Worm (Caenorhabditis elegans) whole organism, late embryonic: ENCODE measurements around the gene dmsr-8.

Experiments used
- ama-1 ChIP-seq: fragments of 150-350 bp; optimal IDR thresholded peaks from 2 replicates; lab custom pipeline; 2014
- ceh-19 ChIP-seq: fragments of 200-800 bp; sonication (Bioruptor generic); optimal IDR thresholded peaks from 2 replicates; lab custom pipeline; 2018; ENCODE audit warnings: mild to moderate bottlenecking, missing genetic modification characterization, missing compliant biosample characterization
- ceh-48 ChIP-seq: sonication (generic microtip); optimal IDR thresholded peaks from 2 replicates; lab custom pipeline; 2016; ENCODE audit warnings: missing genetic modification characterization, inconsistent platforms, missing compliant biosample characterization
- dve-1 ChIP-seq: sonication (generic microtip); optimal IDR thresholded peaks from 2 replicates; lab custom pipeline; 2017; ENCODE audit warnings: antibody characterized with exemption, mild to moderate bottlenecking, missing genetic modification characterization, missing compliant biosample characterization
- eyg-1 ChIP-seq: sonication (generic microtip); optimal IDR thresholded peaks from 2 replicates; lab custom pipeline; 2016; ENCODE audit warnings: missing genotype, missing genetic modification characterization, missing compliant biosample characterization
- lin-11 ChIP-seq: fragments of 200-800 bp; sonication (Bioruptor generic); optimal IDR thresholded peaks from 2 replicates; lab custom pipeline; 2018; ENCODE audit warnings: mild to moderate bottlenecking, missing genetic modification characterization, missing compliant biosample characterization
- pag-3 ChIP-seq: sonication (generic microtip); optimal IDR thresholded peaks from 2 replicates; lab custom pipeline; 2016; ENCODE audit warnings: missing compliant biosample characterization, missing genetic modification characterization, borderline replicate concordance
- sox-4 ChIP-seq: sonication (generic microtip); optimal IDR thresholded peaks from 2 replicates; lab custom pipeline; 2017; ENCODE audit warnings: mild to moderate bottlenecking, missing genetic modification characterization, inconsistent platforms, missing compliant biosample characterization
- unc-55 ChIP-seq: sonication (generic microtip); optimal IDR thresholded peaks from 2 replicates; lab custom pipeline; 2017; ENCODE audit warnings: missing biosample characterization, missing genetic modification reagents, missing genetic modification characterization
- ztf-16 ChIP-seq: sonication (generic microtip); optimal IDR thresholded peaks from 2 replicates; lab custom pipeline; 2017; ENCODE audit warnings: missing genetic modification characterization, missing compliant biosample characterization

DNA sequence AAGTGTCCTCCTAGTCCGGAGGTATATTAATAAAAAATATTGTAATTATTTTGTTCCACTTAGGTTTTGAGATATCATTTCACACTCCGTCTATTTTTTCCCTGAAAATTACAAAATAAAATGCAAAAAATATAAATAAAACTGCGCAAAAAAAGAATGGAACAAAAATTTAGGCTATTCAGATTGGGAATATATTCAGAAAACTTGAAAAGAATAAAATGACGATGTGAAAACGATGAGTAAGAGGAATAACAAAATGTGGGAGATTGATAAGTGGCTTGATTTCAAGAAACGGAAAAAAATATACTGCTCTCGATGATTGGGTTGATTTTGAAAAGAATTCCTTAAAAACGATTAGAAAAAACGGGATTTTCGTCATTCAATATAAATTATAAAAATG is at the start of gene dmsr-8:
- no peak for TF ChIP-seq lin-11 (tag; lab: Kevin White, UChicago)
- TF ChIP-seq eyg-1 (tag; lab: Kevin White, UChicago), result no peak
- TF ChIP-seq ceh-19 (GFP tag; lab: Kevin White, UChicago), result no peak
- TF ChIP-seq pag-3 (tag; lab: Kevin White, UChicago), result no peak
- no peak for TF ChIP-seq ceh-48 (tag; lab: Kevin White, UChicago)
- no peak for TF ChIP-seq ama-1 (lab: Kevin White, UChicago)
- TF ChIP-seq sox-4 (tag; lab: Kevin White, UChicago), result no peak
- no peak for TF ChIP-seq dve-1 (tag; lab: Kevin White, UChicago)
- TF ChIP-seq unc-55 (GFP tag; lab: Kevin White, UChicago), result no peak
- TF ChIP-seq ztf-16 (tag; lab: Kevin White, UChicago), result no peak
